Fruit fly (Drosophila melanogaster) whole organism, embryonic: Measurements from ENCODE around the gene CG12239.

Experiments
- Adf1 ChIP-seq: fragments of 200-800 bp; sonication (Bioruptor generic); IDR thresholded peaks from 2 replicates; pipeline ENCODE4 v1.3.6; 2022; ENCODE audit warnings: missing biosample characterization, missing genetic modification characterization
- Bteb2 ChIP-seq: fragments of 200-800 bp; sonication (Bioruptor generic); optimal IDR thresholded peaks from 2 replicates; lab custom pipeline; 2016; ENCODE audit warnings: missing biosample characterization, missing genetic modification characterization
- CG10431 ChIP-seq: fragments of 200-800 bp; sonication (Bioruptor generic); optimal IDR thresholded peaks from 3 replicates; lab custom pipeline; 2018; ENCODE audit warnings: missing biosample characterization, mild to moderate bottlenecking, missing genetic modification characterization
- CG11456 ChIP-seq: fragments of 200-800 bp; sonication (Bioruptor generic); IDR thresholded peaks from 3 replicates; pipeline ENCODE4 v1.3.6; 2022; ENCODE audit warnings: missing biosample characterization, missing genetic modification characterization
- CG12744 ChIP-seq: fragments of 200-800 bp; sonication (Bioruptor generic); optimal IDR thresholded peaks from 2 replicates; lab custom pipeline; 2016; ENCODE audit warnings: missing biosample characterization, missing genetic modification characterization
- CG14050 ChIP-seq: fragments of 200-800 bp; sonication (Bioruptor generic); IDR thresholded peaks from 3 replicates; pipeline ENCODE4 v1.3.6; 2022; ENCODE audit warnings: missing biosample characterization, missing genetic modification characterization
- CG15601 ChIP-seq: fragments of 200-800 bp; sonication (Bioruptor generic); optimal IDR thresholded peaks from 3 replicates; lab custom pipeline; 2019; ENCODE audit warnings: missing biosample characterization, mild to moderate bottlenecking, missing genetic modification characterization, moderate library complexity
- CG17359 ChIP-seq: fragments of 200-800 bp; sonication (Bioruptor generic); optimal IDR thresholded peaks from 3 replicates; lab custom pipeline; 2018; ENCODE audit warnings: missing biosample characterization, mild to moderate bottlenecking, missing genetic modification characterization, moderate library complexity
- CG2889 ChIP-seq: fragments of 200-800 bp; sonication (Bioruptor generic); IDR thresholded peaks from 3 replicates; pipeline ENCODE4 v1.3.6; 2022; ENCODE audit warnings: missing biosample characterization, missing genetic modification characterization
- CG34224 ChIP-seq: fragments of 200-800 bp; sonication (Bioruptor generic); IDR thresholded peaks from 3 replicates; pipeline ENCODE4 v1.3.6; 2022; ENCODE audit warnings: missing biosample characterization, missing genetic modification characterization; ENCODE audit not compliant: partially characterized antibody
- CG3838 ChIP-seq: fragments of 200-800 bp; sonication (Bioruptor generic); optimal IDR thresholded peaks from 3 replicates; lab custom pipeline; 2016; ENCODE audit warnings: missing biosample characterization, missing genetic modification characterization
- CG4424 ChIP-seq: fragments of 200-800 bp; sonication (Bioruptor generic); optimal IDR thresholded peaks from 3 replicates; lab custom pipeline; 2016; ENCODE audit warnings: missing biosample characterization, missing genetic modification characterization
- CG4820 ChIP-seq: fragments of 200-800 bp; sonication (Bioruptor generic); optimal IDR thresholded peaks from 3 replicates; lab custom pipeline; 2016; ENCODE audit warnings: missing biosample characterization, missing genetic modification characterization
- CG6272 ChIP-seq: fragments of 200-800 bp; sonication (Bioruptor generic); IDR thresholded peaks from 2 replicates; pipeline ENCODE4 v1.3.6; 2022; ENCODE audit warnings: missing biosample characterization, missing genetic modification characterization
- CG7963 ChIP-seq: fragments of 200-800 bp; sonication (Bioruptor generic); IDR thresholded peaks from 3 replicates; pipeline ENCODE4 v1.3.6; 2022; ENCODE audit warnings: missing biosample characterization, missing genetic modification characterization; ENCODE audit not compliant: partially characterized antibody
- D ChIP-seq, 2 experiments: fragments of 200-800 bp in 1 of 2; fragments of >200 bp in 1 of 2; sonication (Bioruptor generic) in 1 of 2; optimal IDR thresholded peaks; 2 replicates in 1 of 2; 3 replicates in 1 of 2; lab custom pipeline; 2017; ENCODE audit warnings: mild to moderate bottlenecking in 1 of 2, missing biosample characterization in 1 of 2, missing genetic modification characterization in 1 of 2, missing genetic modification reagents in 1 of 2
- Dbx ChIP-seq: fragments of 200-800 bp; sonication (Bioruptor generic); IDR thresholded peaks from 3 replicates; pipeline ENCODE4 v1.3.6; 2022; ENCODE audit warnings: missing biosample characterization, missing genetic modification characterization
- Doc2 ChIP-seq: fragments of 200-800 bp; sonication (Bioruptor generic); IDR thresholded peaks from 2 replicates; pipeline ENCODE4 v1.3.6; 2022; ENCODE audit warnings: missing biosample characterization, missing genetic modification characterization
- Gsc ChIP-seq: fragments of 200-800 bp; sonication (Bioruptor generic); IDR thresholded peaks from 2 replicates; pipeline ENCODE4 v1.3.6; 2022; ENCODE audit warnings: missing biosample characterization, missing genetic modification characterization
- HLH54F ChIP-seq: fragments of 200-800 bp; sonication (Bioruptor generic); optimal IDR thresholded peaks from 3 replicates; lab custom pipeline; 2016; ENCODE audit warnings: missing biosample characterization, missing genetic modification characterization
- HmgZ ChIP-seq: fragments of 200-800 bp; sonication (Bioruptor generic); optimal IDR thresholded peaks from 2 replicates; lab custom pipeline; 2018; ENCODE audit warnings: missing biosample characterization, mild to moderate bottlenecking, missing genetic modification characterization
- NFAT ChIP-seq: fragments of 200-800 bp; sonication (Bioruptor generic); IDR thresholded peaks from 2 replicates; pipeline ENCODE4 v1.3.6; 2022; ENCODE audit warnings: missing biosample characterization, missing genetic modification characterization
- Opbp ChIP-seq: fragments of 200-800 bp; sonication (Bioruptor generic); IDR thresholded peaks from 3 replicates; pipeline ENCODE4 v1.3.6; 2022; ENCODE audit warnings: missing biosample characterization, missing genetic modification characterization; ENCODE audit not compliant: partially characterized antibody
- Rx ChIP-seq: fragments of 200-800 bp; sonication (Bioruptor generic); IDR thresholded peaks from 2 replicates; pipeline ENCODE4 v1.3.6; 2022; ENCODE audit warnings: missing biosample characterization, missing genetic modification characterization
- TFAM ChIP-seq: fragments of 200-800 bp; sonication (Bioruptor generic); optimal IDR thresholded peaks from 2 replicates; lab custom pipeline; 2017; ENCODE audit warnings: missing biosample characterization, missing genetic modification characterization, inconsistent platforms
- Vsx1 ChIP-seq: fragments of 200-800 bp; sonication (Bioruptor generic); optimal IDR thresholded peaks from 2 replicates; lab custom pipeline; 2017; ENCODE audit warnings: missing biosample characterization, mild to moderate bottlenecking, missing genetic modification characterization, missing genetic modification reagents
- YL-1 ChIP-seq: fragments of 200-800 bp; sonication (Bioruptor generic); optimal IDR thresholded peaks from 3 replicates; lab custom pipeline; 2017; ENCODE audit warnings: missing biosample characterization, mild to moderate bottlenecking, missing genetic modification characterization
- ab ChIP-seq: fragments of 200-800 bp; sonication (Bioruptor generic); optimal IDR thresholded peaks from 2 replicates; lab custom pipeline; 2016; ENCODE audit warnings: missing biosample characterization, missing genetic modification characterization
- aop ChIP-seq: fragments of 200-800 bp; sonication (Bioruptor generic); IDR thresholded peaks from 2 replicates; pipeline ENCODE4 v1.3.6; 2022; ENCODE audit warnings: missing biosample characterization, missing genetic modification characterization
- az2 ChIP-seq: fragments of 200-800 bp; sonication (Bioruptor generic); optimal IDR thresholded peaks from 3 replicates; lab custom pipeline; 2016; ENCODE audit warnings: missing biosample characterization, missing genetic modification characterization
- corto ChIP-seq: fragments of 200-800 bp; sonication (Bioruptor generic); optimal IDR thresholded peaks from 2 replicates; lab custom pipeline; 2016; ENCODE audit warnings: missing biosample characterization, mild to moderate bottlenecking, missing genetic modification characterization, moderate library complexity
- dati ChIP-seq: fragments of 200-800 bp; sonication (Bioruptor generic); IDR thresholded peaks from 2 replicates; pipeline ENCODE4 v1.3.6; 2022; ENCODE audit warnings: missing biosample characterization, missing genetic modification characterization
- esg ChIP-seq: fragments of 200-800 bp; sonication (Bioruptor generic); conservative IDR thresholded peaks from 2 replicates; pipeline ENCODE4 v1.3.6; 2022; ENCODE audit warnings: missing biosample characterization, missing genetic modification characterization
- fd102C ChIP-seq: fragments of 200-800 bp; sonication (Bioruptor generic); optimal IDR thresholded peaks from 2 replicates; lab custom pipeline; 2018; ENCODE audit warnings: missing biosample characterization, mild to moderate bottlenecking, missing genetic modification characterization, moderate library complexity
- fd96Cb ChIP-seq: fragments of 200-800 bp; sonication (Bioruptor generic); optimal IDR thresholded peaks from 2 replicates; lab custom pipeline; 2018; ENCODE audit warnings: missing biosample characterization, mild to moderate bottlenecking, missing genetic modification characterization, moderate library complexity
- ftz-f1 ChIP-seq: fragments of 200-800 bp; sonication (Bioruptor generic); optimal IDR thresholded peaks from 2 replicates; lab custom pipeline; 2016; ENCODE audit warnings: missing biosample characterization, missing genetic modification characterization
- ham ChIP-seq: fragments of 200-800 bp; sonication (Bioruptor generic); IDR thresholded peaks from 2 replicates; pipeline ENCODE4 v1.3.6; 2022; ENCODE audit warnings: missing biosample characterization, missing genetic modification characterization
- hth ChIP-seq: fragments of >200 bp; optimal IDR thresholded peaks from 2 replicates; lab custom pipeline; 2017; ENCODE audit warnings: inconsistent platforms
- knrl ChIP-seq: fragments of 200-800 bp; sonication (Bioruptor generic); IDR thresholded peaks from 3 replicates; pipeline ENCODE4 v1.3.6; 2022; ENCODE audit warnings: missing biosample characterization, missing genetic modification characterization; ENCODE audit not compliant: partially characterized antibody
- mam ChIP-seq: fragments of 200-800 bp; sonication (Bioruptor generic); optimal IDR thresholded peaks from 3 replicates; lab custom pipeline; 2016; ENCODE audit warnings: missing biosample characterization, missing genetic modification characterization
- odd ChIP-seq: fragments of 200-800 bp; sonication (Bioruptor generic); optimal IDR thresholded peaks from 2 replicates; lab custom pipeline; 2017; ENCODE audit warnings: missing biosample characterization, mild to moderate bottlenecking, missing genetic modification characterization
- onecut ChIP-seq: fragments of 200-800 bp; sonication (Bioruptor generic); IDR thresholded peaks from 2 replicates; pipeline ENCODE4 v1.3.6; 2022; ENCODE audit warnings: missing biosample characterization, missing genetic modification characterization
- salm ChIP-seq: fragments of 200-800 bp; sonication (Bioruptor generic); optimal IDR thresholded peaks from 2 replicates; lab custom pipeline; 2018; ENCODE audit warnings: missing biosample characterization, mild to moderate bottlenecking, missing genetic modification characterization
- slp2 ChIP-seq: fragments of 200-800 bp; sonication (Bioruptor generic); optimal IDR thresholded peaks from 2 replicates; lab custom pipeline; 2016; ENCODE audit warnings: missing biosample characterization, missing genetic modification characterization
- sna ChIP-seq: fragments of 200-800 bp; sonication (Bioruptor generic); IDR thresholded peaks from 2 replicates; pipeline ENCODE4 v1.3.6; 2022; ENCODE audit warnings: missing biosample characterization, missing genetic modification characterization; ENCODE audit not compliant: partially characterized antibody
- tna ChIP-seq: fragments of 200-800 bp; sonication (Bioruptor generic); IDR thresholded peaks from 2 replicates; pipeline ENCODE4 v1.3.6; 2022; ENCODE audit warnings: missing biosample characterization, missing genetic modification characterization; ENCODE audit not compliant: partially characterized antibody
- toy ChIP-seq: fragments of 200-800 bp; sonication (Bioruptor generic); IDR thresholded peaks from 2 replicates; pipeline ENCODE4 v1.3.6; 2022; ENCODE audit warnings: missing biosample characterization, missing genetic modification characterization
- wor ChIP-seq: fragments of 200-800 bp; sonication (Bioruptor generic); IDR thresholded peaks from 2 replicates; pipeline ENCODE4 v1.3.6; 2022; ENCODE audit warnings: missing biosample characterization, missing genetic modification characterization

The CG12239 gene

DNA sequence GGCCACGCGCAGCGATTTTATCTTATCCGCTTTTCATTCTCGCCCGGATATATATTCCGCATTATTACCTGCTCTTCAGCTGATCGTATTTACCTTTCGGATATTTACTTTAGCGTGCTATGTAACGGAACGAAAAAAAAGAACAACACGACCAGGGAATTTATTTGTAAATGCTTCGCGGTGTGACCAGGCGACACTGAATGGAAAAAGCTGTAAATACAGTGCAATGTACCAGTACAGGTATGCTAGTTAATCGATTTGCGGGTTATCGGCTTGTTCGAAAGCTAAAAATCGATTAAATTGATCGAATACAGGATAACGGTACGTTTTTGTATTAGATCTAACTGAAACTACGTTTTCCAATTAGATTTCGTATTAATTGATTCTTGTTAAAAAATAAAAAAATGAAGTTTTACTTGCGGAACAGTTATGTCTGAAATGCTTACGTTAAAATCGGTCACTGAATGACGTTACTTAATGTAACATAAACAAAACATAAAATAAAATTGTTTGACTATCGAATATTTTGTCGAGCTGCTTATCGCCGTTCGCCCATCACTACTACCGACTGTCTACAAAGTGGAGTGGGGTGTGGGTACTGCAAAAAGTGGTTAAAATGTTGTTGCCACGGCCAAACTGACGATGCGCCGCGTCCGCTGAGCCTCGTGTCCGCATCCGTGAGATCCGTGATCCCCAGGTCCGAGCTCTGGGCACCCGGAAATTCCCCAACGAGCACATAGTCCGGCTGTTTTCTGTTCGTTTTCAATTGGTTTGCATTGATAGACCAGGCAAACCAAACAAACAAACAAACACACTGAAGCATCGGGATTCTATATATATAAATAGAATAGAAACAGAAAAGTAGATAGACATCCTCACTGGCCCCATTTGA lies 27.7 kb upstream of the CG12239 start, which contains the start of the genes MAPk-Ak2 and CG42699 (continued):
- peak; percentile 16; the same call in 2 of the 3 replicates for TF ChIP-seq CG34224
- no peak for TF ChIP-seq Doc2 (GFP tag; lab: Robert Waterston, UW)
- TF ChIP-seq CG4820 (GFP tag; lab: Kevin White, UChicago) = peak; percentile 43
- TF ChIP-seq Adf1 (GFP tag; lab: Robert Waterston, UW) = peak; percentile 36
- peak; percentile 54 for TF ChIP-seq Bteb2 (GFP tag; lab: Kevin White, UChicago)
- TF ChIP-seq ftz-f1 (GFP tag; lab: Kevin White, UChicago) = no peak
- no peak for TF ChIP-seq CG14050 (GFP tag; lab: Robert Waterston, UW)
- TF ChIP-seq mam (GFP tag; lab: Kevin White, UChicago) = peak; percentile 43
- TF ChIP-seq Gsc = no peak
- no peak for TF ChIP-seq Rx (GFP tag; lab: Robert Waterston, UW)
- TF ChIP-seq HLH54F (GFP tag; lab: Kevin White, UChicago) = peak; percentile 65
- TF ChIP-seq aop (GFP tag; lab: Robert Waterston, UW) = 0 out of 2 replicates have a peak, but pooled peaks have one; percentile 22
- TF ChIP-seq slp2 (GFP tag; lab: Kevin White, UChicago) = peak; percentile 56
- TF ChIP-seq Opbp (GFP tag; lab: Robert Waterston, UW) = peak; percentile 66; the same call in 2 of the 3 replicates
- no peak for TF ChIP-seq wor
- no peak for TF ChIP-seq CG6272 (GFP tag; lab: Robert Waterston, UW)
- peak; percentile 62; the same call in 1 of the 3 replicates for TF ChIP-seq Dbx
- peak; percentile 92 for TF ChIP-seq YL-1 (GFP tag; lab: Kevin White, UChicago)
- TF ChIP-seq esg = no peak
- peak; percentile 68 for TF ChIP-seq tna (GFP tag; lab: Robert Waterston, UW)
- peak; percentile 78 for TF ChIP-seq Vsx1 (GFP tag; lab: Kevin White, UChicago)
- peak; percentile 51 for TF ChIP-seq CG4424
- TF ChIP-seq CG17359 (tag; lab: Kevin White, UChicago) = peak; percentile 85
- peak; percentile 82 for TF ChIP-seq onecut (GFP tag; lab: Robert Waterston, UW)
- TF ChIP-seq ham (GFP tag; lab: Robert Waterston, UW) = no peak
- TF ChIP-seq sna (GFP tag; lab: Robert Waterston, UW) = peak; percentile 43; the same call in 1 of the 2 replicates
- peak; percentile 73 for TF ChIP-seq CG3838 (GFP tag; lab: Kevin White, UChicago)
- peak; percentile 62 for TF ChIP-seq salm
- peak; percentile 71 for TF ChIP-seq CG7963 (GFP tag; lab: Robert Waterston, UW)
- TF ChIP-seq CG10431 (GFP tag; lab: Kevin White, UChicago) = no peak
- peak; percentile 87 for TF ChIP-seq CG15601 (tag; lab: Kevin White, UChicago)
- TF ChIP-seq CG2889 = no peak
- TF ChIP-seq odd (GFP tag; lab: Kevin White, UChicago) = peak; percentile 78
- no peak for TF ChIP-seq corto
- peak; percentile 56; the same call in 2 of the 3 replicates for TF ChIP-seq knrl
- peak; percentile 38 for TF ChIP-seq TFAM (GFP tag; lab: Kevin White, UChicago)
- TF ChIP-seq fd102C (GFP tag; lab: Kevin White, UChicago) = peak; percentile 85
- TF ChIP-seq toy (GFP tag; lab: Robert Waterston, UW) = peak; percentile 40; the same call in 1 of the 2 replicates
- no peak for TF ChIP-seq hth (lab: Kevin White, UChicago)
- TF ChIP-seq D (optimal IDR thresholded peaks at IDR 0.05; lab: Kevin White, UChicago) = no peak
- TF ChIP-seq D (GFP tag; optimal IDR thresholded peaks at IDR 0.05; lab: Kevin White, UChicago) = peak; percentile 74
- no peak for TF ChIP-seq dati (GFP tag; lab: Robert Waterston, UW)
- TF ChIP-seq az2 (GFP tag; lab: Kevin White, UChicago) = no peak
- no peak for TF ChIP-seq ab (GFP tag; lab: Kevin White, UChicago)
- TF ChIP-seq fd96Cb (tag; lab: Kevin White, UChicago) = peak; percentile 39
- peak; percentile 72 for TF ChIP-seq NFAT (GFP tag; lab: Robert Waterston, UW)
- peak; percentile 70; the same call in 2 of the 3 replicates for TF ChIP-seq CG11456
- TF ChIP-seq CG12744 (GFP tag; lab: Kevin White, UChicago) = peak; percentile 78
- TF ChIP-seq HmgZ (tag; lab: Kevin White, UChicago) = peak; percentile 75
